Worm (Caenorhabditis elegans): ENCODE data around the gene F36H9.7.

The F36H9.7 gene

DNA sequence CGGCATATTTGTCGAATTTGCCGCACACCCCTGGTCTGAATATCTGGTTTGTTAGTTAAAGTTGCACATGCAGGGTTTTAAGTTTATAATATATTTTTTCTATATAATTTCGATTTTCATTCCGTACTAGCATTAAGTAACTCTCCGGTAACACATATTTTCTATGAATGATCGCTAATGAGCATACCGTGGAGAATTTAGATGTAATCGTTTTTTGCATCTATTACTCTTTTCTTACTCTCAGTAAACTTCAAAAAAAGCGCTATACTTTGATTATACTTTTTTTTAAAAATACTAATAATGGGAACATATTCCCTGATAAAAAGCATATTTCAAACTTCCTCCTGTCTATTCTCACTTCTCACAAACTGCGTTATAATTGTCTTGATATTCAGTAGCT lies 40.2 kb downstream of the F36H9.7 start, which contains the start of gene str-160:
Gene str-160, plus strand, starts transcription at position 301 of the 400 bp plus-strand sequence.
- no peak for TF ChIP-seq pax-3 (tag; optimal IDR thresholded peaks at IDR 0.05)

DNA sequence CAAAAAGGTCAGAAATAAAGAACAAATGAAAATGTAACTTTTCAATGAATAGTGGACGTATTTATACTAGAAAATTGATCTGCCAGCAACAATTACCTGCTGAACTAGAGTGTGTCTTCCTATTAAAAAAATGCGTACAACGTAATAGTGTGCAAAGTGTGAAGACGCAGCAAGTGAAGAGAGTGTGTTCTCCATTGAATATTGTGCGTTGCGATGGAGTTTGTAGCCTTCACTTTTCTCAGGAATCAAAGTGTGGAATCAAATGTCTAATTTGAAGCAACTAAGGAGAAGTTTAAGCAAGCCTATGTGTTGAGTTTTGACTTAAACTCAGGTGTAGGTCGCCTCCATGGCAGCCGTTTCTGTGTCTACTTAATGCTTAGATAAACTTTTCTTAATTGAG lies 42.8 kb downstream of the F36H9.7 start, which contains the start of gene gst-21:
Gene gst-21, minus strand, starts transcription at position 101 of the 400 bp plus-strand sequence.
- no peak for TF ChIP-seq xbp-1 (tag; optimal IDR thresholded peaks at IDR 0.05)
- TF ChIP-seq zag-1 (tag; optimal IDR thresholded peaks at IDR 0.05): no peak
- TF ChIP-seq nhr-76 (tag; optimal IDR thresholded peaks at IDR 0.05): no peak
- TF ChIP-seq nhr-237 (tag; optimal IDR thresholded peaks at IDR 0.05): no peak
- no peak for TF ChIP-seq sptf-1 (tag; optimal IDR thresholded peaks at IDR 0.05)
- TF ChIP-seq nhr-11 (tag; optimal IDR thresholded peaks at IDR 0.05): no peak
- peak; percentile 29 for TF ChIP-seq nhr-20 (tag; optimal IDR thresholded peaks at IDR 0.05)

DNA sequence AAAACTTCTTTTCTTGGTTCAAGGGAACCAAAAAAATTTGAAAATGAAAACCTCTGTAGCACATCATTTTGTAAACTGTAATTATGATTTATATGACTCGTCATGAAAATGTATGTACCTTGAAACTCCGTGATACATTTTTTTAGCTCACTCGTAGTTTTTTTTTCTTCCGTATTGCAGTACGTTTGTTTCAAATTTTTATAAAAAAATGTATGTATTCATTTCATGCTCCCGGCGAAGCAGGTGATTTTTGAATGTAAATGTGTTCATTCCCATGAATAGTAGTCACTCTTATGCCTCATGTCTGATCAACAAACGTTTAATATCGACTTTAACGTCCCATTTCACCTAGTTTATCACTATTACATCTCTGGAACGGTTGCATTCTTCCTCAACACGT lies 49.4 kb downstream of the F36H9.7 start, which contains the start of gene sri-27:
Gene sri-27, plus strand, starts transcription at position 301 of the 400 bp plus-strand sequence.
- TF ChIP-seq unc-98 (GFP tag; IDR thresholded peaks at IDR 0.05): no peak
- TF ChIP-seq ztf-11 (tag; optimal IDR thresholded peaks at IDR 0.05): no peak
- no peak for TF ChIP-seq grh-1 (GFP tag; IDR thresholded peaks at IDR 0.05)
- no peak for TF ChIP-seq lin-14 (GFP tag; optimal IDR thresholded peaks at IDR 0.05)
- TF ChIP-seq snu-23 (GFP tag; optimal IDR thresholded peaks at IDR 0.05): no peak
- TF ChIP-seq snpc-4 (tag; optimal IDR thresholded peaks at IDR 0.05): no peak
- no peak for TF ChIP-seq dpl-1 (GFP tag; optimal IDR thresholded peaks at IDR 0.05)
- TF ChIP-seq xbp-1 (tag; optimal IDR thresholded peaks at IDR 0.05): no peak
- no peak for TF ChIP-seq mef-2 (tag; optimal IDR thresholded peaks at IDR 0.05)
